Worm (Caenorhabditis elegans): ENCODE measurements around the gene ceh-75.

ceh-75 gene

DNA sequence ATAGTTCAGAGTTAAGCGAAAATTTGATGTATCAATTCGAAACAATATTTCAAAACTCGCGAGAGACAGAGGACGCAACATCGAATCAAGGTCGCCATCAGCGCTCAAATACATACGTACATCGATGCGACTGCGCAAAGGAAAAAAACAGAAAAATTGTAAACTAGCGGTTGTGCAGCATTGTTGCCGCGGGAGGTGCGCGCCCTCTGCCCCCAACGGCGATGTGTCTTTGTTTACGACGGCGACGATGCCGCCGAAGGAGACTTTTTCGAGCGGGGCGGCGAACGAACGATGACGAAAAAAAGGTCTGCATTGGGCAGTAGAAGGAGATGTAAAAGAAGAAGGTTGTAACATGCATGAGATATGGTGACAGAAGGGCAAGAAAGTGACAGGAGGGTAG lies 41.8 kb downstream of the ceh-75 start:
- no peak for TF ChIP-seq repo-1 (tag; optimal IDR thresholded peaks at IDR 0.05)
- peak; percentile 57 for TF ChIP-seq zfh-2 (GFP tag; conservative IDR thresholded peaks at IDR 0.05)

DNA sequence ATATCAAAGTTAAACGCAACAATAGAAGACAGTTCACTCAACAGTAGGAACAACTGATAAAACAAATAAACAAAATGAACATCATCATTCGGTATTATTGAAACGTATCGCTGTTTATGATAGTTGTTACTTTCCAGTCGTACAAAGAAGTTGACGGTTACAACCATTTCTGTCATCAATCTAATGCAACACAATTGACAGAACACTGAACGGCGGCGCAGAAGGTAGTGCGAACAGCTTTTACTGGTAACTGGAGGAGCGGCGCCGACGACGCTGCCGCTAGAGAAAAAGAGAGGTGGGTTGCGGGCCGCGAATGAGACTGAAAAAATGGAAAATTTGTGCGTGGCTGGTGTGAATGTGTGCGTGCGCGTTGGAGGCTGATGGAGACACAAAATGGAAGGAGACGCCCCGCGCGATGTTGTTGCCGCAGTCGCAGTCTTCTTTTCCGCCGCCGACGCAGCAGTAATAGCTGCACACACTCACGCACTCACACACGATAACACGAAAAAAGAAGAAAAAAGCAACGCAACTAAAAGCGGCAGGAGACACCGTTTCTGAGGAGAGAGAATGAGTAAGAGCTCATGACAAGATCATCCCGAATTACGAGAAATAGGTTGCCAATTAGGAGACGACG lies 43.1 kb downstream of the ceh-75 start:
- TF ChIP-seq ztf-25 (GFP tag; IDR thresholded peaks at IDR 0.05) (no peak), zfh-2 (GFP tag; conservative IDR thresholded peaks at IDR 0.05) (peak; percentile 83), aptf-2 (GFP tag; conservative IDR thresholded peaks at IDR 0.05) (no peak), nfya-2 (GFP tag; IDR thresholded peaks at IDR 0.05) (no peak), mcd-1 (GFP tag; IDR thresholded peaks at IDR 0.05) (no peak), cebp-1 (GFP tag; IDR thresholded peaks at IDR 0.05) (no peak), cebp-1 (tag; optimal IDR thresholded peaks at IDR 0.05) (peak; percentile 3), K12H6.12 (tag; optimal IDR thresholded peaks at IDR 0.05) (peak; percentile 9), let-526 (GFP tag; IDR thresholded peaks at IDR 0.05) (no peak), hlh-12 (tag; optimal IDR thresholded peaks at IDR 0.05) (no peak), hsf-1 (GFP tag; IDR thresholded peaks at IDR 0.05) (0 out of 2 replicates have a peak, but pooled peaks have one; percentile 33), ccch-3 (GFP tag; optimal IDR thresholded peaks at IDR 0.05) (no peak)

DNA sequence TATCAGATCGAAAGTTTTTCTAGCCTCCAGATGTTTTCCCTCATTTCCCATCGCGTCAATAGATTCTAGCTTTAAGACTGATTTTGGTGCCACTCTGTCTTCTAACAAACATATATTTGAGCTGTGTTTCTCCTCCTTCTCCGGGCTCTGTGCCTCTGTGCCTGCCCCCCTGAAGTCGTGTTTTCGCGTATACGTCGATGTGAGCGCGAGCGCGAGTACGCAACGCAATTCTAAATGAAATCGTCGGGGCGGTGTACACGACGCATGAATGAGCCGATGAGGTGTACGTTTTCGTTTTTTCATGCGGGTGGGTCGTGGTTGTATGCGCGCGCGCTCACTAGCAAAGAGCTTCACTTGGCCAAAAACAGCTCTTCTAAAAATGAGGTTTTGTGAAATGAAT lies 44.8 kb downstream of the ceh-75 start:
- no peak for TF ChIP-seq xnd-1 (tag; optimal IDR thresholded peaks at IDR 0.05)
- no peak for TF ChIP-seq hsf-1 (GFP tag; IDR thresholded peaks at IDR 0.05)
- TF ChIP-seq zfh-2 (GFP tag; conservative IDR thresholded peaks at IDR 0.05): peak; percentile 36; the same call in 1 of the 2 replicates
- TF ChIP-seq madf-3 (GFP tag; IDR thresholded peaks at IDR 0.05): 0 out of 2 replicates have a peak, but pooled peaks have one; percentile 19

DNA sequence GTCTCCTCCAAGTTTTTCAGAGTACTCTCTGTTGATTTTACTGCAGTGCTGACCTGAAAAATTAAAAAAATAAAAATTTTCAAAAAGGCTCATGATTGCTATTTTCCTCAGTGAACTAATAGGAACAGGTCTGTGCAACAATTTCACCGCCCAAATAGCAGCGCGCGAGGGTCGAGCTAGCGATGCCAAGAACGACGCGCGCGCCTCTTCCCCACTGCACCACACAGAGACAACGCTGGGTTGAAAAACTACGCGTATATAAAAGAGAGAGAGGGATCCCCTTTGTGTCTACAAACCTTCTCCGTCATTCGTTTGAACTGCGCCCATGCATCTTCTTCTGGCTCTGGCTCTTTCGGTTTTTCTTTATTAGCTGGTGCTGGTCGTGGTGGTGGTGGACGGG lies 49.0 kb downstream of the ceh-75 start:
- TF ChIP-seq snpc-3.4 (tag; optimal IDR thresholded peaks at IDR 0.05) (peak; percentile 84), ceh-100 (GFP tag; IDR thresholded peaks at IDR 0.05) (peak; percentile 76), sea-2 (GFP tag; IDR thresholded peaks at IDR 0.05) (peak; percentile 74; the same call in 1 of the 2 replicates), rpc-1 (optimal IDR thresholded peaks at IDR 0.05) (peak; percentile 99), rpc-1 (tag; optimal IDR thresholded peaks at IDR 0.05) (peak; percentile 99), attf-5 (GFP tag; optimal IDR thresholded peaks at IDR 0.05) (peak; percentile 85), die-1 (tag; optimal IDR thresholded peaks at IDR 0.05) (peak; percentile 97), madf-3 (GFP tag; IDR thresholded peaks at IDR 0.05) (peak; percentile 83), ets-4 (GFP tag; optimal IDR thresholded peaks at IDR 0.05) (peak; percentile 84), egrh-3 (GFP tag; IDR thresholded peaks at IDR 0.05) (peak; percentile 63), efl-1 (GFP tag; optimal IDR thresholded peaks at IDR 0.05) (peak; percentile 32), lag-1 (GFP tag; IDR thresholded peaks at IDR 0.05) (no peak), tlf-1 (GFP tag; optimal IDR thresholded peaks at IDR 0.05) (peak; percentile 85), ztf-22 (GFP tag; optimal IDR thresholded peaks at IDR 0.05) (peak; percentile 75), ztf-3 (GFP tag; optimal IDR thresholded peaks at IDR 0.05) (peak; percentile 35), F57A8.1 (GFP tag; optimal IDR thresholded peaks at IDR 0.05) (peak; percentile 98), lin-35 (GFP tag; optimal IDR thresholded peaks at IDR 0.05) (peak in 2 of 3 experiments; percentile 35 to 70), chd-7 (tag; optimal IDR thresholded peaks at IDR 0.05) (peak; percentile 95), mcd-1 (GFP tag; IDR thresholded peaks at IDR 0.05) (peak; percentile 81), madf-8 (GFP tag; conservative IDR thresholded peaks at IDR 0.05) (0 out of 2 replicates have a peak, but pooled peaks have one; percentile 16), F37B4.10 (GFP tag; IDR thresholded peaks at IDR 0.05) (0 out of 2 replicates have a peak, but pooled peaks have one; percentile 65), him-1 (tag; optimal IDR thresholded peaks at IDR 0.05) (peak; percentile 97), mes-4 (tag; optimal IDR thresholded peaks at IDR 0.05) (peak; percentile 92), ceh-58 (GFP tag; IDR thresholded peaks at IDR 0.05) (peak; percentile 95; the same call in 1 of the 2 replicates), tbx-9 (tag; optimal IDR thresholded peaks at IDR 0.05; ENCODE audit: borderline replicate concordance) (peak; percentile 70), lsy-27 (tag; optimal IDR thresholded peaks at IDR 0.05; ENCODE audit: borderline replicate concordance, insufficient read depth) (no peak), ztf-18 (tag; optimal IDR thresholded peaks at IDR 0.05) (peak; percentile 85), B0019.2 (GFP tag; conservative IDR thresholded peaks at IDR 0.05) (no peak), F33H1.4 (GFP tag; IDR thresholded peaks at IDR 0.05) (0 out of 2 replicates have a peak, but pooled peaks have one; percentile 33), ztf-25 (GFP tag; IDR thresholded peaks at IDR 0.05) (peak; percentile 95)
